Worm (Caenorhabditis elegans): ENCODE data around the gene fbxb-91.

fbxb-91 gene

ce11 chrII:3699591-3699990 lies 51.0 kb downstream of the fbxb-91 start, which contains the start of gene srx-104:
srx-104 (minus strand) TSS chrII:3699691.
- TF ChIP-seq zfp-2 (tag; optimal IDR thresholded peaks at IDR 0.05) (no peak), hlh-11 (tag; optimal IDR thresholded peaks at IDR 0.05) (no peak), egl-27 (tag; optimal IDR thresholded peaks at IDR 0.05) (no peak), spr-1 (tag; optimal IDR thresholded peaks at IDR 0.05) (no peak), snpc-1.2 (GFP tag; IDR thresholded peaks at IDR 0.05) (no peak), spr-3 (GFP tag; optimal IDR thresholded peaks at IDR 0.05) (no peak), fos-1 (tag; optimal IDR thresholded peaks at IDR 0.05) (no peak), nhr-237 (tag; optimal IDR thresholded peaks at IDR 0.05) (no peak), unc-130 (GFP tag; optimal IDR thresholded peaks at IDR 0.05) (no peak)

All from whole organism, L4 larva.